Fruit fly (Drosophila melanogaster): ENCODE measurements around the gene Hel89B.

Gene Hel89B

dm6 chr3R:16004015-16004414, 30.9 kb downstream of the Hel89B start (continued):
- TF ChIP-seq scrt (GFP tag; optimal IDR thresholded peaks at IDR 0.05) (no peak), CG10274 (GFP tag; optimal IDR thresholded peaks at IDR 0.05) (no peak), lilli (GFP tag; optimal IDR thresholded peaks at IDR 0.05) (peak; percentile 1), tx (GFP tag; optimal IDR thresholded peaks at IDR 0.05) (no peak), Abd-B (GFP tag; optimal IDR thresholded peaks at IDR 0.05) (no peak), Rfx (GFP tag; IDR thresholded peaks at IDR 0.05) (no peak), Myb (GFP tag; optimal IDR thresholded peaks at IDR 0.05) (peak; percentile 62), Sox100B (GFP tag; optimal IDR thresholded peaks at IDR 0.05) (no peak), ftz-f1 (GFP tag; optimal IDR thresholded peaks at IDR 0.05) (peak; percentile 32), Dbx (GFP tag; IDR thresholded peaks at IDR 0.05) (0 out of 3 replicates have a peak, but pooled peaks have one; percentile 26), CG10462 (GFP tag; optimal IDR thresholded peaks at IDR 0.05) (no peak), CG15011 (GFP tag; optimal IDR thresholded peaks at IDR 0.05) (no peak), CG17186 (GFP tag; optimal IDR thresholded peaks at IDR 0.05) (no peak), Ssrp (tag; optimal IDR thresholded peaks at IDR 0.05) (no peak), seq (GFP tag; IDR thresholded peaks at IDR 0.05) (no peak), eve (GFP tag; optimal IDR thresholded peaks at IDR 0.05) (no peak), CG14667 (GFP tag; IDR thresholded peaks at IDR 0.05) (no peak), jumu (GFP tag; optimal IDR thresholded peaks at IDR 0.05) (no peak), Fer1 (GFP tag; optimal IDR thresholded peaks at IDR 0.05) (no peak), pb (GFP tag; optimal IDR thresholded peaks at IDR 0.05) (no peak), Doc2 (GFP tag; IDR thresholded peaks at IDR 0.05) (no peak), fru (optimal IDR thresholded peaks at IDR 0.05) (no peak), Xbp1 (GFP tag; optimal IDR thresholded peaks at IDR 0.05) (peak; percentile 27), gt (GFP tag; IDR thresholded peaks at IDR 0.05) (no peak), MBD-R2 (GFP tag; IDR thresholded peaks at IDR 0.05) (no peak), jigr1 (GFP tag; IDR thresholded peaks at IDR 0.05) (no peak), en (GFP tag; optimal IDR thresholded peaks at IDR 0.05) (no peak), Pdp1 (GFP tag; optimal IDR thresholded peaks at IDR 0.05) (peak in 1 of 2 experiments; percentile 33), Tbp (GFP tag; optimal IDR thresholded peaks at IDR 0.05) (no peak), Atf3 (GFP tag; optimal IDR thresholded peaks at IDR 0.05) (no peak), ranshi (GFP tag; IDR thresholded peaks at IDR 0.05) (no peak), Dll (GFP tag; IDR thresholded peaks at IDR 0.05; ENCODE audit: partially characterized antibody) (peak; percentile 57; the same call in 2 of the 4 replicates), kah (GFP tag; optimal IDR thresholded peaks at IDR 0.05) (no peak), Med (GFP tag) (peak; percentile 77), CG17568 (GFP tag; optimal IDR thresholded peaks at IDR 0.05) (no peak), ERR (GFP tag; optimal IDR thresholded peaks at IDR 0.05) (no peak), rib (GFP tag; IDR thresholded peaks at IDR 0.05) (no peak), CG9437 (GFP tag; optimal IDR thresholded peaks at IDR 0.05) (no peak), Chrac-16 (GFP tag; optimal IDR thresholded peaks at IDR 0.05) (no peak), CG11398 (GFP tag; optimal IDR thresholded peaks at IDR 0.05) (no peak), CG12659 (GFP tag; optimal IDR thresholded peaks at IDR 0.05) (no peak), D19A (tag; optimal IDR thresholded peaks at IDR 0.05) (no peak), CG6272 (GFP tag; IDR thresholded peaks at IDR 0.05) (no peak), Adf1 (GFP tag; IDR thresholded peaks at IDR 0.05) (no peak), Fer3 (tag; optimal IDR thresholded peaks at IDR 0.05) (no peak), Camta (GFP tag; optimal IDR thresholded peaks at IDR 0.05) (no peak), Dip2 (GFP tag; IDR thresholded peaks at IDR 0.05) (no peak), Lpt (GFP tag; optimal IDR thresholded peaks at IDR 0.05) (no peak), Six4 (GFP tag; optimal IDR thresholded peaks at IDR 0.05) (no peak), CG8089 (GFP tag; optimal IDR thresholded peaks at IDR 0.05) (no peak), aop (GFP tag; IDR thresholded peaks at IDR 0.05) (no peak), CG10147 (GFP tag; optimal IDR thresholded peaks at IDR 0.05) (no peak), Aef1 (GFP tag; IDR thresholded peaks at IDR 0.05) (no peak), cato (GFP tag; optimal IDR thresholded peaks at IDR 0.05; ENCODE audit: borderline replicate concordance) (no peak)
